Fruit fly (Drosophila melanogaster) whole organism, prepupa: Measurements from ENCODE around the gene CG13364.

Source experiments
- CG10631 ChIP-seq: fragments of 200-800 bp; sonication (Bioruptor generic); optimal IDR thresholded peaks from 2 replicates; lab custom pipeline; 2016; ENCODE audit warnings: missing biosample characterization, missing genetic modification characterization
- CG10669 ChIP-seq: fragments of 200-800 bp; sonication (Bioruptor generic); optimal IDR thresholded peaks from 3 replicates; lab custom pipeline; 2018; ENCODE audit warnings: missing biosample characterization, mild to moderate bottlenecking, missing genetic modification characterization, moderate library complexity
- CG11294 ChIP-seq: fragments of 200-800 bp; sonication (Bioruptor generic); IDR thresholded peaks from 2 replicates; pipeline ENCODE4 v1.3.6; 2022; ENCODE audit warnings: missing biosample characterization, missing genetic modification characterization
- CG11762 ChIP-seq: fragments of 200-800 bp; sonication (Bioruptor generic); optimal IDR thresholded peaks from 3 replicates; lab custom pipeline; 2016; ENCODE audit warnings: missing biosample characterization, missing genetic modification characterization; ENCODE audit not compliant: insufficient read depth
- CG11902 ChIP-seq: fragments of 200-800 bp; sonication (Bioruptor generic); optimal IDR thresholded peaks from 3 replicates; lab custom pipeline; 2016; ENCODE audit warnings: missing biosample characterization, missing genetic modification characterization
- CG15336 ChIP-seq: fragments of 200-800 bp; sonication (Bioruptor generic); IDR thresholded peaks from 2 replicates; pipeline ENCODE4 v1.3.6; 2022; ENCODE audit warnings: missing biosample characterization, missing genetic modification characterization
- CG1621 ChIP-seq: fragments of 200-800 bp; sonication (Bioruptor generic); optimal IDR thresholded peaks from 3 replicates; lab custom pipeline; 2018; ENCODE audit warnings: missing biosample characterization, mild to moderate bottlenecking, missing genetic modification characterization
- CG16779 ChIP-seq: fragments of 200-800 bp; sonication (Bioruptor generic); optimal IDR thresholded peaks from 3 replicates; lab custom pipeline; 2017; ENCODE audit warnings: missing biosample characterization, mild to moderate bottlenecking, missing genetic modification characterization
- CG3032 ChIP-seq: fragments of 200-800 bp; optimal IDR thresholded peaks from 2 replicates; lab custom pipeline; 2019; ENCODE audit warnings: missing biosample characterization, mild to moderate bottlenecking, missing genetic modification characterization, moderate library complexity
- CG31627 ChIP-seq: fragments of 200-800 bp; sonication (Bioruptor generic); optimal IDR thresholded peaks from 3 replicates; lab custom pipeline; 2016; ENCODE audit warnings: missing biosample characterization, missing genetic modification characterization
- CG34406 ChIP-seq: fragments of 200-800 bp; sonication (Bioruptor generic); optimal IDR thresholded peaks from 3 replicates; lab custom pipeline; 2016; ENCODE audit warnings: missing biosample characterization, missing genetic modification characterization
- CG3919 ChIP-seq: fragments of 200-800 bp; sonication (Bioruptor generic); optimal IDR thresholded peaks from 3 replicates; lab custom pipeline; 2016; ENCODE audit warnings: missing biosample characterization, missing genetic modification characterization
- CG4318 ChIP-seq: fragments of 200-800 bp; sonication (Bioruptor generic); optimal IDR thresholded peaks from 3 replicates; lab custom pipeline; 2017; ENCODE audit warnings: missing biosample characterization, mild to moderate bottlenecking, missing genetic modification characterization
- CG6163 ChIP-seq: fragments of 200-800 bp; sonication (Bioruptor generic); IDR thresholded peaks from 3 replicates; pipeline ENCODE4 v1.3.6; 2022; ENCODE audit warnings: missing biosample characterization, missing genetic modification characterization
- CG6792 ChIP-seq: fragments of 200-800 bp; sonication (Bioruptor generic); optimal IDR thresholded peaks from 3 replicates; lab custom pipeline; 2016; ENCODE audit warnings: missing biosample characterization, missing genetic modification characterization
- CG6808 ChIP-seq: fragments of 200-800 bp; sonication (Bioruptor generic); optimal IDR thresholded peaks from 3 replicates; lab custom pipeline; 2017; ENCODE audit warnings: missing biosample characterization, missing genetic modification characterization, mild to moderate bottlenecking, moderate library complexity, missing genetic modification reagents
- CG6854 ChIP-seq: fragments of 200-800 bp; sonication (Bioruptor generic); optimal IDR thresholded peaks from 2 replicates; lab custom pipeline; 2017; ENCODE audit warnings: missing biosample characterization, mild to moderate bottlenecking, missing genetic modification characterization
- CG7368 ChIP-seq: fragments of 200-800 bp; sonication (Bioruptor generic); optimal IDR thresholded peaks from 3 replicates; lab custom pipeline; 2016; ENCODE audit warnings: missing biosample characterization, missing genetic modification characterization
- CG8119 ChIP-seq: fragments of 200-800 bp; sonication (Bioruptor generic); IDR thresholded peaks from 3 replicates; pipeline ENCODE4 v1.3.6; 2022; ENCODE audit warnings: missing biosample characterization, missing genetic modification characterization
- CG9139 ChIP-seq: fragments of 200-800 bp; sonication (Bioruptor generic); optimal IDR thresholded peaks from 3 replicates; lab custom pipeline; 2017; ENCODE audit warnings: missing biosample characterization, mild to moderate bottlenecking, missing genetic modification characterization
- Eip78C ChIP-seq: fragments of 200-800 bp; sonication (Bioruptor generic); peaks from one replicate; lab custom pipeline; 2016; ENCODE audit warnings: missing biosample characterization, missing genetic modification characterization
- Eip93F ChIP-seq: fragments of 200-800 bp; sonication (Bioruptor generic); optimal IDR thresholded peaks from 2 replicates; lab custom pipeline; 2016; ENCODE audit warnings: missing biosample characterization, mild to moderate bottlenecking, missing genetic modification characterization
- Ets21C ChIP-seq: fragments of 200-800 bp; sonication (Bioruptor generic); optimal IDR thresholded peaks from 3 replicates; lab custom pipeline; 2016; ENCODE audit warnings: missing biosample characterization, missing genetic modification characterization
- Ets96B ChIP-seq: fragments of 200-800 bp; optimal IDR thresholded peaks from 2 replicates; lab custom pipeline; 2019; ENCODE audit warnings: missing biosample characterization, mild to moderate bottlenecking, missing genetic modification characterization, moderate library complexity
- Gug ChIP-seq: fragments of 200-800 bp; sonication (Bioruptor generic); IDR thresholded peaks from 2 replicates; pipeline ENCODE4 v1.3.6; 2022; ENCODE audit warnings: missing biosample characterization, missing genetic modification characterization
- Hr38 ChIP-seq: sonication (Bioruptor generic); optimal IDR thresholded peaks from 2 replicates; lab custom pipeline; 2016; ENCODE audit warnings: missing biosample characterization, missing genetic modification characterization
- Hr39 ChIP-seq: fragments of 200-800 bp; sonication (Bioruptor generic); optimal IDR thresholded peaks from 2 replicates; lab custom pipeline; 2016; ENCODE audit warnings: missing biosample characterization, missing genetic modification characterization
- Hr4 ChIP-seq: fragments of 200-800 bp; sonication (Bioruptor generic); optimal IDR thresholded peaks from 3 replicates; lab custom pipeline; 2016; ENCODE audit warnings: missing biosample characterization, missing genetic modification characterization
- Met ChIP-seq: fragments of 200-800 bp; sonication (Bioruptor generic); optimal IDR thresholded peaks from 3 replicates; lab custom pipeline; 2016; ENCODE audit warnings: missing biosample characterization, missing genetic modification characterization
- OdsH ChIP-seq: fragments of 200-800 bp; sonication (Bioruptor generic); optimal IDR thresholded peaks from 3 replicates; lab custom pipeline; 2016; ENCODE audit warnings: missing biosample characterization, missing genetic modification characterization
- Sox14 ChIP-seq: fragments of 200-800 bp; sonication (Bioruptor generic); optimal IDR thresholded peaks from 3 replicates; lab custom pipeline; 2016; ENCODE audit warnings: missing biosample characterization, missing genetic modification characterization
- Sox15 ChIP-seq: fragments of 200-800 bp; sonication (Bioruptor generic); optimal IDR thresholded peaks from 3 replicates; lab custom pipeline; 2016; ENCODE audit warnings: missing biosample characterization, missing genetic modification characterization
- achi ChIP-seq: fragments of 200-800 bp; sonication (Bioruptor generic); optimal IDR thresholded peaks from 3 replicates; lab custom pipeline; 2016; ENCODE audit warnings: missing biosample characterization, missing genetic modification characterization
- acj6 ChIP-seq: fragments of 200-800 bp; sonication (Bioruptor generic); optimal IDR thresholded peaks from 3 replicates; lab custom pipeline; 2016; ENCODE audit warnings: missing biosample characterization, missing genetic modification characterization
- cyc ChIP-seq: fragments of 200-800 bp; sonication (Bioruptor generic); optimal IDR thresholded peaks from 3 replicates; lab custom pipeline; 2016; ENCODE audit warnings: missing biosample characterization, missing genetic modification characterization
- dac ChIP-seq: fragments of 200-800 bp; sonication (Bioruptor generic); optimal IDR thresholded peaks from 2 replicates; lab custom pipeline; 2017; ENCODE audit warnings: missing biosample characterization, mild to moderate bottlenecking, missing genetic modification characterization
- dsx ChIP-seq: fragments of 200-800 bp; optimal IDR thresholded peaks from 3 replicates; lab custom pipeline; 2019; ENCODE audit warnings: missing biosample characterization, mild to moderate bottlenecking, missing genetic modification characterization, moderate library complexity; ENCODE audit not compliant: poor library complexity, severe bottlenecking
- esn ChIP-seq: fragments of 200-800 bp; sonication (Bioruptor generic); optimal IDR thresholded peaks from 2 replicates; lab custom pipeline; 2016; ENCODE audit warnings: missing biosample characterization, mild to moderate bottlenecking, missing genetic modification characterization, moderate library complexity
- fd59A ChIP-seq: fragments of 200-800 bp; sonication (Bioruptor generic); optimal IDR thresholded peaks from 2 replicates; lab custom pipeline; 2017; ENCODE audit warnings: missing biosample characterization, mild to moderate bottlenecking, missing genetic modification characterization, missing genetic modification reagents
- fkh ChIP-seq: fragments of 200-800 bp; sonication (Bioruptor generic); optimal IDR thresholded peaks from 3 replicates; lab custom pipeline; 2017; ENCODE audit warnings: missing biosample characterization, mild to moderate bottlenecking, missing genetic modification characterization, moderate library complexity
- salr ChIP-seq, 2 experiments: fragments of 200-800 bp; sonication (Bioruptor generic); optimal IDR thresholded peaks; 3 replicates each; lab custom pipeline; 2016 to 2018; ENCODE audit warnings: missing biosample characterization in 2 of 2, missing genetic modification characterization in 2 of 2, mild to moderate bottlenecking in 1 of 2
- spab ChIP-seq: fragments of 200-800 bp; sonication (Bioruptor generic); optimal IDR thresholded peaks from 2 replicates; lab custom pipeline; 2017; ENCODE audit warnings: missing biosample characterization, mild to moderate bottlenecking, missing genetic modification characterization, missing genetic modification reagents
- ss ChIP-seq, 2 experiments: fragments of 200-800 bp; sonication (Bioruptor generic); optimal IDR thresholded peaks; 2 replicates in 1 of 2; 3 replicates in 1 of 2; lab custom pipeline; 2017 to 2018; ENCODE audit warnings: mild to moderate bottlenecking in 2 of 2, missing biosample characterization in 2 of 2, missing genetic modification characterization in 2 of 2, moderate library complexity in 1 of 2
- svp ChIP-seq: fragments of 200-800 bp; sonication (Bioruptor generic); peaks from one replicate; lab custom pipeline; 2016; ENCODE audit warnings: missing biosample characterization, missing genetic modification characterization

The CG13364 gene

DNA sequence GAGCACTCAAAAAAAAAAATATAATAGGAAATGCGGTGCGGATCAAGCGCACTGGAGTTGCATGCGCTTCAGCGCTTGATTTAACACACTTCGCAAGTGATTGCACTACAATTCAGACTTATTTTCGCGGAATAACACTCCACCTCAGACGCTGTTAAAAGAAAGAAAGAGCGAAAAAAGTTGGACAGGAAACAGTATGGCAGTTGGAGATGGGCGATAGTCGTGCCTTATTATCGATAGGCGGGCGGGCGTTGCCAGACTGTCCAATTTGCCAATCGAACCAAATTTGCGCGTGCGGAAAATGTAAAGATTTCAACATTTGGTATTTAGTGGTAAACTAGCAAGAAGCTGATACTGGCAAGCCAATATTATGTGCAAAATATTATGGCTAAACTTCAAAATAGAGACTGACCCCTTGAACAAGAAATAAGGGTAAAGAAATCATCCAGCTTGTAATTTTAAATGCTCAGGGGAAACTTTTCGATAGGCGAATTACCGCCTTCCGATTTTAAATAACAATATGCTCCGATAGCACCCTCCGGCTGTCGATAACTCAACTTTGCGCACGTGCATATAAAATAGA, 4.3 kb upstream of the CG13364 start, which contains the start of the genes RpL36 and Mybbp1A (continued):
- TF ChIP-seq dac (GFP tag; lab: Kevin White, UChicago) (peak; percentile 44), CG6792 (GFP tag; lab: Kevin White, UChicago) (peak; percentile 62), spab (GFP tag; lab: Kevin White, UChicago) (no peak), cyc (GFP tag; lab: Kevin White, UChicago) (peak; percentile 63), Sox14 (GFP tag; lab: Kevin White, UChicago) (peak; percentile 63), esn (GFP tag; lab: Kevin White, UChicago) (peak; percentile 75), CG4318 (GFP tag; lab: Kevin White, UChicago) (no peak), Sox15 (GFP tag; lab: Kevin White, UChicago) (peak; percentile 29), CG9139 (GFP tag; lab: Kevin White, UChicago) (peak; percentile 75), CG10631 (GFP tag; lab: Kevin White, UChicago) (no peak), CG16779 (tag; lab: Kevin White, UChicago) (no peak), ss (GFP tag; optimal IDR thresholded peaks at IDR 0.05; lab: Kevin White, UChicago) (peak; percentile 77 to 83), CG34406 (GFP tag; lab: Kevin White, UChicago) (peak; percentile 64), fd59A (GFP tag; lab: Kevin White, UChicago) (no peak)

DNA sequence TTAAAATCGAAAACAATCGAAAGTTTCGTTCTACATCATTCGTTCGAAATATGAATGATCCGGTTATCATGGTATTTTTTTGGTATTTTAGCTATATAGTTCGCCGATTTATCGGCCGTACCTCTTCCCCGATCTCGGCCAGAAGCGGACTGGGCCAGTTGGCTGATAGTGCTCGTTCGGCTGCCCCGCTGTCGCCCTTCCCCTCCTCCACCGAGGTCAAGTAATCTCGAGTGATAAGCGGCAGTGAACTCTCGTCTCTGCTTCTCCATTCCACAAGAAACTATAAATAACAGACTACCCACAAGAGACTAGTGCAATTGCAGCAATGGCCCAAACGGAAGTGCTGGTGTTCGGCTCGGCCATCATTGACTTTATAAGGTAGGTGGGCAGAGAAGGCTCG, 1.6 kb downstream of the CG13364 start, which contains the start of gene CG13369:
CG13369 (plus strand) TSS at position 112 of the 400 bp plus-strand sequence.
- TF ChIP-seq Ets21C, result no peak
- no peak for TF ChIP-seq CG7368
- TF ChIP-seq achi (GFP tag; lab: Kevin White, UChicago), result no peak
- TF ChIP-seq Eip93F (GFP tag; lab: Kevin White, UChicago), result no peak
- TF ChIP-seq fd59A (GFP tag; lab: Kevin White, UChicago), result no peak
- no peak for TF ChIP-seq fkh (GFP tag; lab: Kevin White, UChicago)
- TF ChIP-seq svp, result no peak
- no peak for TF ChIP-seq CG8119
- TF ChIP-seq Met (GFP tag; lab: Kevin White, UChicago), result no peak
- no peak for TF ChIP-seq CG11762
- TF ChIP-seq cyc (GFP tag; lab: Kevin White, UChicago), result no peak
- no peak for TF ChIP-seq Eip78C (GFP tag; lab: Kevin White, UChicago)

DNA sequence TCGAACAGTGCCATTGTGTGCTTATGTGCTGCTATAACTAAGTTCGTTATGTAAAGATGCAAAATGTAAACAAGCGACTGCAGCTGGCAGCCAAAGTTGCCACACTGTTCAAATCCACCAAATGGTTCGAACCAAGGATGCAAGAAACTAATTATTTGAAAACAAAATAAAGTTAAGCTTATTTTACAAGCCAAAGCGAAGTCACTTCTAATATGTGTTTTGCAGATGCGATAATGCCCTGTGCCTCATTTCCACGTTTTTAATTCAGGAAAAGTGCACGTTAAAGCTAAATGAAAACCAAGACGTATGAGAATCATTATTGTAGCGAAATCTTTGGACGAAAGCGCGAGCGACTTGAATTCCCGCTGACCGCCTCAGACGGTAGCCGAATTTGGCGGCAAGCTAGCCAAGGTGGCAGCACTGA, 3.9 kb downstream of the CG13364 start, which contains the start of the genes CG13365 and Vsp37A:
CG13365 (minus strand) TSS at position 84 of the 424 bp plus-strand sequence.
Vsp37A (plus strand) TSS at position 399 of the 424 bp plus-strand sequence.
- no peak for TF ChIP-seq acj6
- TF ChIP-seq fd59A (GFP tag; lab: Kevin White, UChicago), result no peak
- TF ChIP-seq CG10631 (GFP tag; lab: Kevin White, UChicago), result peak; percentile 41
- peak; percentile 10 for TF ChIP-seq CG11902
- no peak for TF ChIP-seq spab (GFP tag; lab: Kevin White, UChicago)
- peak; percentile 30 for TF ChIP-seq Ets21C
- peak; percentile 14 for TF ChIP-seq dsx (GFP tag; lab: Kevin White, UChicago)
- TF ChIP-seq cyc (GFP tag; lab: Kevin White, UChicago), result peak; percentile 22
- no peak for TF ChIP-seq salr (GFP tag; optimal IDR thresholded peaks at IDR 0.05; lab: Kevin White, UChicago)
- TF ChIP-seq Ets96B (tag; lab: Kevin White, UChicago), result no peak
- no peak for TF ChIP-seq CG16779 (tag; lab: Kevin White, UChicago)
- TF ChIP-seq Eip93F (GFP tag; lab: Kevin White, UChicago), result no peak
- TF ChIP-seq CG11294, result no peak
- peak; percentile 30 for TF ChIP-seq CG3032 (tag; lab: Kevin White, UChicago)
- TF ChIP-seq Hr4 (GFP tag; lab: Kevin White, UChicago), result peak; percentile 25
- peak; percentile 48 for TF ChIP-seq esn (GFP tag; lab: Kevin White, UChicago)
- TF ChIP-seq fkh (GFP tag; lab: Kevin White, UChicago), result peak; percentile 96
- TF ChIP-seq CG1621 (tag; lab: Kevin White, UChicago), result no peak
- TF ChIP-seq CG15336 (GFP tag; lab: Robert Waterston, UW), result no peak
- no peak for TF ChIP-seq CG6792 (GFP tag; lab: Kevin White, UChicago)
- TF ChIP-seq CG10669 (GFP tag; lab: Kevin White, UChicago), result no peak
- peak; percentile 64 for TF ChIP-seq CG6808
- TF ChIP-seq CG31627, result peak; percentile 24
- no peak for TF ChIP-seq Gug
- no peak for TF ChIP-seq dac (GFP tag; lab: Kevin White, UChicago)
- no peak for TF ChIP-seq CG3919 (GFP tag; lab: Kevin White, UChicago)
- TF ChIP-seq CG6163 (GFP tag; lab: Robert Waterston, UW), result no peak
- peak; percentile 75 for TF ChIP-seq Eip78C (GFP tag; lab: Kevin White, UChicago)
- peak; percentile 44 for TF ChIP-seq OdsH (GFP tag; lab: Kevin White, UChicago)
- TF ChIP-seq Sox14 (GFP tag; lab: Kevin White, UChicago), result peak; percentile 66
- TF ChIP-seq CG6854 (GFP tag; lab: Kevin White, UChicago), result no peak
- no peak for TF ChIP-seq CG7368
- TF ChIP-seq svp, result peak; percentile 77
- TF ChIP-seq Hr38 (GFP tag; lab: Kevin White, UChicago), result no peak
- no peak for TF ChIP-seq CG34406 (GFP tag; lab: Kevin White, UChicago)
- peak; percentile 56 for TF ChIP-seq Hr39
